Worm (Caenorhabditis elegans) whole organism, L4/young adult: ENCODE results near the gene Y75B7AR.1.
A peak's percentile ranks its signal among the peaks of the same experiment; 100 is the strongest.

Experiments used
- W03F9.2 ChIP-seq: fragments of 150-350 bp; optimal IDR thresholded peaks from 2 replicates; lab custom pipeline; 2014; ENCODE audit warnings: missing biosample characterization, missing genetic modification characterization
- dao-5 ChIP-seq: sonication (generic microtip); optimal IDR thresholded peaks from 2 replicates; lab custom pipeline; 2016; ENCODE audit warnings: missing genotype, missing genetic modification characterization, moderate library complexity, missing compliant biosample characterization
- him-1 ChIP-seq: sonication (generic microtip); optimal IDR thresholded peaks from 2 replicates; lab custom pipeline; 2016; ENCODE audit warnings: missing genotype, missing genetic modification reagents, missing genetic modification characterization, missing compliant biosample characterization

Y75B7AR.1 gene

ce11 chrV:1414615-1415433 lies 22.0 kb upstream of the Y75B7AR.1 start:
- TF ChIP-seq W03F9.2 (tag; lab: Kevin White, UChicago) (no peak), him-1 (tag; lab: Kevin White, UChicago) (no peak), dao-5 (tag; lab: Kevin White, UChicago) (no peak)

- TF ChIP-seq W03F9.2 (tag; lab: Kevin White, UChicago) = no peak
- no peak for TF ChIP-seq dao-5 (tag; lab: Kevin White, UChicago)
- TF ChIP-seq him-1 (tag; lab: Kevin White, UChicago) = no peak
Observed at ce11 chrV:1411459-1411858, 18.7 kb upstream of the Y75B7AR.1 start, which contains the start of gene snt-5. Gene snt-5, minus strand, starts transcription at chrV:1411559.

ce11 chrV:1410727-1411126 lies 17.9 kb upstream of the Y75B7AR.1 start:
- TF ChIP-seq him-1 (tag; lab: Kevin White, UChicago) = no peak
- TF ChIP-seq dao-5 (tag; lab: Kevin White, UChicago) = no peak
- TF ChIP-seq W03F9.2 (tag; lab: Kevin White, UChicago) = no peak

- no peak for TF ChIP-seq W03F9.2 (tag; lab: Kevin White, UChicago)
- no peak for TF ChIP-seq him-1 (tag; lab: Kevin White, UChicago)
- TF ChIP-seq dao-5 (tag; lab: Kevin White, UChicago) = no peak
Observed at ce11 chrV:1408116-1408515, 15.3 kb upstream of the Y75B7AR.1 start.

ce11 chrV:1390415-1390814 lies 2.4 kb downstream of the Y75B7AR.1 start:
- TF ChIP-seq dao-5 (tag; lab: Kevin White, UChicago) (no peak), him-1 (tag; lab: Kevin White, UChicago) (no peak), W03F9.2 (tag; lab: Kevin White, UChicago) (no peak)

- TF ChIP-seq him-1 (tag; lab: Kevin White, UChicago) = no peak
- no peak for TF ChIP-seq dao-5 (tag; lab: Kevin White, UChicago)
- TF ChIP-seq W03F9.2 (tag; lab: Kevin White, UChicago) = no peak
Observed at ce11 chrV:1389838-1390237, 3.0 kb downstream of the Y75B7AR.1 start.

- TF ChIP-seq him-1 (tag; lab: Kevin White, UChicago) = no peak
- TF ChIP-seq dao-5 (tag; lab: Kevin White, UChicago) = no peak
- no peak for TF ChIP-seq W03F9.2 (tag; lab: Kevin White, UChicago)
Observed at ce11 chrV:1388247-1388646, 4.6 kb downstream of the Y75B7AR.1 start.

- TF ChIP-seq W03F9.2 (tag; lab: Kevin White, UChicago) = no peak
Observed at ce11 chrV:1383206-1383908, 9.4 kb downstream of the Y75B7AR.1 start, which contains the start of gene rga-4. Gene rga-4, minus strand, starts transcription at chrV:1383256.

- TF ChIP-seq dao-5 (tag; lab: Kevin White, UChicago) (no peak), him-1 (tag; lab: Kevin White, UChicago) (no peak)
Observed at ce11 chrV:1378010-1378409, 14.8 kb downstream of the Y75B7AR.1 start.

ce11 chrV:1375007-1375406 lies 17.8 kb downstream of the Y75B7AR.1 start:
- TF ChIP-seq W03F9.2 (tag; lab: Kevin White, UChicago) (no peak), him-1 (tag; lab: Kevin White, UChicago) (no peak), dao-5 (tag; lab: Kevin White, UChicago) (no peak)

- TF ChIP-seq him-1 (tag; lab: Kevin White, UChicago) (no peak), W03F9.2 (tag; lab: Kevin White, UChicago) (no peak), dao-5 (tag; lab: Kevin White, UChicago) (no peak)
Observed at ce11 chrV:1370914-1371313, 21.9 kb downstream of the Y75B7AR.1 start, which contains the start of gene snt-3. Gene snt-3, minus strand, starts transcription at chrV:1371014.

- TF ChIP-seq dao-5 (tag; lab: Kevin White, UChicago) (no peak), him-1 (tag; lab: Kevin White, UChicago) (no peak), W03F9.2 (tag; lab: Kevin White, UChicago) (no peak)
Observed at ce11 chrV:1368138-1368537, 24.7 kb downstream of the Y75B7AR.1 start.

- peak; percentile 12 for TF ChIP-seq him-1 (tag; lab: Kevin White, UChicago)
- TF ChIP-seq dao-5 (tag; lab: Kevin White, UChicago) = no peak
Observed at ce11 chrV:1366082-1366481, 26.7 kb downstream of the Y75B7AR.1 start.
